Worm (Caenorhabditis elegans) whole organism, late embryonic: ENCODE data around the gene nhr-12.

Experiments used
- C08G9.2 ChIP-seq: sonication (generic microtip); optimal IDR thresholded peaks from 2 replicates; lab custom pipeline; 2016; ENCODE audit warnings: mild to moderate bottlenecking, missing genetic modification characterization, moderate library complexity, missing compliant biosample characterization
- C38D4.7 ChIP-seq: fragments of 200-800 bp; sonication (Bioruptor generic); optimal IDR thresholded peaks from 2 replicates; lab custom pipeline; 2018; ENCODE audit warnings: mild to moderate bottlenecking, missing genetic modification characterization, moderate library complexity, missing compliant biosample characterization
- F13H6.1 ChIP-seq: sonication (generic microtip); optimal IDR thresholded peaks from 2 replicates; lab custom pipeline; 2016; ENCODE audit warnings: missing genetic modification characterization, missing compliant biosample characterization
- K02D7.2 ChIP-seq: sonication (generic microtip); optimal IDR thresholded peaks from 2 replicates; lab custom pipeline; 2017; ENCODE audit warnings: mild to moderate bottlenecking, missing genetic modification characterization, missing compliant biosample characterization
- T23F11.4 ChIP-seq: fragments of 200-800 bp; sonication (Bioruptor generic); optimal IDR thresholded peaks from 2 replicates; lab custom pipeline; 2018; ENCODE audit warnings: mild to moderate bottlenecking, missing genetic modification characterization, missing compliant biosample characterization
- Y22D7AL.16 ChIP-seq: sonication (generic microtip); optimal IDR thresholded peaks from 2 replicates; lab custom pipeline; 2016; ENCODE audit warnings: missing genetic modification characterization, missing compliant biosample characterization
- ahr-1 ChIP-seq: sonication (generic microtip); optimal IDR thresholded peaks from 2 replicates; lab custom pipeline; 2016; ENCODE audit warnings: missing genetic modification characterization, missing compliant biosample characterization
- ceh-14 ChIP-seq: sonication (generic microtip); optimal IDR thresholded peaks from 2 replicates; lab custom pipeline; 2016; ENCODE audit warnings: missing genotype, missing genetic modification characterization, missing compliant biosample characterization
- ceh-18 ChIP-seq: sonication (generic microtip); optimal IDR thresholded peaks from 2 replicates; lab custom pipeline; 2016; ENCODE audit warnings: missing genetic modification characterization, missing compliant biosample characterization
- ceh-19 ChIP-seq: fragments of 200-800 bp; sonication (Bioruptor generic); optimal IDR thresholded peaks from 2 replicates; lab custom pipeline; 2018; ENCODE audit warnings: mild to moderate bottlenecking, missing genetic modification characterization, missing compliant biosample characterization
- ceh-2 ChIP-seq: sonication (generic microtip); optimal IDR thresholded peaks from 2 replicates; lab custom pipeline; 2016; ENCODE audit warnings: missing genotype, missing genetic modification characterization, missing compliant biosample characterization
- ceh-22 ChIP-seq: sonication (generic microtip); optimal IDR thresholded peaks from 2 replicates; lab custom pipeline; 2017; ENCODE audit warnings: missing biosample characterization, missing genetic modification characterization
- ceh-24 ChIP-seq: sonication (generic microtip); optimal IDR thresholded peaks from 2 replicates; lab custom pipeline; 2016; ENCODE audit warnings: mild to moderate bottlenecking, missing genetic modification characterization, missing compliant biosample characterization
- ceh-30 ChIP-seq: fragments of 150-350 bp; optimal IDR thresholded peaks from 2 replicates; lab custom pipeline; 2014; ENCODE audit warnings: missing biosample characterization, missing genetic modification characterization
- ceh-31 ChIP-seq: sonication (generic microtip); optimal IDR thresholded peaks from 2 replicates; lab custom pipeline; 2016; ENCODE audit warnings: missing genetic modification characterization, missing compliant biosample characterization
- ceh-45 ChIP-seq: fragments of 200-800 bp; sonication (Bioruptor generic); IDR thresholded peaks from 2 replicates; pipeline ENCODE4 v1.3.6; 2022; ENCODE audit warnings: missing genetic modification reagents, missing genetic modification characterization, missing compliant biosample characterization
- ceh-48 ChIP-seq: sonication (generic microtip); optimal IDR thresholded peaks from 2 replicates; lab custom pipeline; 2016; ENCODE audit warnings: missing genetic modification characterization, inconsistent platforms, missing compliant biosample characterization
- dmd-4 ChIP-seq: sonication (generic microtip); optimal IDR thresholded peaks from 2 replicates; lab custom pipeline; 2016; ENCODE audit warnings: borderline replicate concordance, missing genetic modification characterization, missing compliant biosample characterization
- elt-2 ChIP-seq: sonication (generic microtip); optimal IDR thresholded peaks from 2 replicates; lab custom pipeline; 2016; ENCODE audit warnings: missing genetic modification reagents, missing genetic modification characterization, missing compliant biosample characterization
- ets-4 ChIP-seq: sonication (generic microtip); optimal IDR thresholded peaks from 2 replicates; lab custom pipeline; 2016; ENCODE audit warnings: missing genetic modification characterization, missing compliant biosample characterization
- fax-1 ChIP-seq: sonication (generic microtip); optimal IDR thresholded peaks from 2 replicates; lab custom pipeline; 2016; ENCODE audit warnings: missing genotype, missing genetic modification characterization, missing compliant biosample characterization
- hlh-30 ChIP-seq: sonication (generic microtip); optimal IDR thresholded peaks from 2 replicates; lab custom pipeline; 2017; ENCODE audit warnings: antibody characterized with exemption, missing genetic modification characterization, missing compliant biosample characterization; ENCODE audit not compliant: insufficient read depth
- lim-6 ChIP-seq: sonication (generic microtip); optimal IDR thresholded peaks from 2 replicates; lab custom pipeline; 2016; ENCODE audit warnings: missing genetic modification characterization, missing compliant biosample characterization
- madf-2 ChIP-seq: sonication (generic microtip); optimal IDR thresholded peaks from 2 replicates; lab custom pipeline; 2017; ENCODE audit warnings: missing genetic modification characterization, missing compliant biosample characterization
- mec-3 ChIP-seq: sonication (generic microtip); optimal IDR thresholded peaks from 2 replicates; lab custom pipeline; 2016; ENCODE audit warnings: borderline replicate concordance, missing genetic modification characterization, missing compliant biosample characterization
- nfya-1 ChIP-seq: sonication (generic microtip); optimal IDR thresholded peaks from 2 replicates; lab custom pipeline; 2017; ENCODE audit warnings: missing genetic modification characterization, mild to moderate bottlenecking, missing compliant biosample characterization, antibody characterized with exemption, moderate library complexity
- nhr-11 ChIP-seq: fragments of 150-350 bp; optimal IDR thresholded peaks from 2 replicates; lab custom pipeline; 2014; ENCODE audit warnings: missing biosample characterization, missing genetic modification characterization
- pax-1 ChIP-seq: fragments of 150-350 bp; optimal IDR thresholded peaks from 2 replicates; lab custom pipeline; 2014; ENCODE audit warnings: missing biosample characterization, missing genetic modification characterization
- pha-4 ChIP-seq: fragments of 150-350 bp; optimal IDR thresholded peaks from 2 replicates; lab custom pipeline; 2018; ENCODE audit warnings: missing biosample characterization, missing genetic modification reagents, missing genetic modification characterization
- pqm-1 ChIP-seq: sonication (generic microtip); optimal IDR thresholded peaks from 2 replicates; lab custom pipeline; 2016; ENCODE audit warnings: missing genetic modification characterization, missing compliant biosample characterization
- sdc-2 ChIP-seq: sonication (generic microtip); optimal IDR thresholded peaks from 2 replicates; lab custom pipeline; 2016; ENCODE audit warnings: missing genotype, missing genetic modification characterization, missing compliant biosample characterization
- syd-9 ChIP-seq: sonication (generic microtip); optimal IDR thresholded peaks from 2 replicates; lab custom pipeline; 2016; ENCODE audit warnings: mild to moderate bottlenecking, missing genetic modification characterization, moderate library complexity, missing compliant biosample characterization
- unc-3 ChIP-seq, 2 experiments: fragments of 200-800 bp in 1 of 2; sonication (Bioruptor generic) in 1 of 2; sonication (generic microtip) in 1 of 2; conservative IDR thresholded peaks in 1 of 2; optimal IDR thresholded peaks in 1 of 2; 2 replicates each; pipeline versions ENCODE4 v1.3.6 to Lab custom; 2016 to 2022; ENCODE audit warnings: missing compliant biosample characterization in 2 of 2, missing genetic modification characterization in 2 of 2, missing genetic modification reagents in 1 of 2
- unc-55 ChIP-seq: sonication (generic microtip); optimal IDR thresholded peaks from 2 replicates; lab custom pipeline; 2017; ENCODE audit warnings: missing biosample characterization, missing genetic modification reagents, missing genetic modification characterization
- unc-86 ChIP-seq: sonication (generic microtip); optimal IDR thresholded peaks from 2 replicates; lab custom pipeline; 2016; ENCODE audit warnings: missing genetic modification characterization, missing compliant biosample characterization
- zip-5 ChIP-seq: sonication (generic microtip); optimal IDR thresholded peaks from 2 replicates; lab custom pipeline; 2016; ENCODE audit warnings: missing genetic modification characterization, missing compliant biosample characterization

nhr-12 gene

DNA sequence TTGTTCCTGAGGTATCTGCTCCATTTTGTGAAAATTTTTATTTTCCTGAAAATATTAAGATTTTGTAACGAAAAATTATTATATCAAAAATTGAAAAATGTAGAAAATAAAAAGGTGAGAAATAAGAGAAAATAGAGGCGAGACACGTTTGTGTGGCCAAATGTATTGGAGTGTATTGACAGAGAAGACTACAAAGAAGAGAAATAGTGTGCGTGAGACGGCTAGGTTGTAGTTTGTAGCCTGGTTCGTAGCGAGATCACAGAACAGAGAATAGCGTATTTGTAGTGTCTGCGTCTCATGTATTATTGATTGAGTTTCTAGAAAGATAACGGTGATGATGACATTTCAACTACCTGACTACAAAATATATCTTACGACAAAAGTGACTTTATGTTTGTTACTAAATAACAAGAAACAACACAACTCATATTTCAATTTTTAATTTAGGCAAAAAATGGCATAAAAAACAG is at the start of gene nhr-12:
Gene nhr-12 (minus strand): TSS at position 51 of the 470 bp plus-strand sequence.
- no peak for TF ChIP-seq pax-1
- TF ChIP-seq F13H6.1 (tag; lab: Kevin White, UChicago), result no peak
- TF ChIP-seq C38D4.7, result no peak
- no peak for TF ChIP-seq ceh-18 (tag; lab: Kevin White, UChicago)
- peak; percentile 100 for TF ChIP-seq ceh-30 (tag; lab: Kevin White, UChicago)
- TF ChIP-seq ets-4, result no peak
- TF ChIP-seq hlh-30 (tag; lab: Kevin White, UChicago), result no peak
- peak; percentile 54 for TF ChIP-seq unc-55
- TF ChIP-seq ceh-24, result no peak

DNA sequence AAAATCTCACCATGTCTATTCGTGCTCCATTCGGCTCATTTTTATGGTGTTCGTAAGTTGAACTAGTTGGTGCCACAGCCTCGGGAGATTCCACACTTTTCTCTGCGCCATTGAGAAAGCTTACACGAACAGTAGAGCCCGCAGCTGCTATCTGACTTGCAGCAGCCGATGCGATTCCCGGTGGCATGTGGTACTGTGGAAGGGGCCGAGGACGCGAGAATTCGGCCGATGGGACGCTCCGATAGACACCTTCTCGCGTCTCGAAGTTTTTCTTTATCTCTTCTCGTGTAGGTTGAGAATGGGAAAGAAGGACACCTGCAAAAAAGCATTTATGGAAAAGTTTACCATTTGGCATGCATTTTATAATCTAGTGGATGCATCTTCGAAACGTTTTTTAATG is 49.4 kb upstream of the nhr-12 start:
- TF ChIP-seq ceh-48 (tag; lab: Kevin White, UChicago) (no peak), unc-3 (GFP tag; conservative IDR thresholded peaks at IDR 0.05; lab: Robert Waterston, UW) (no peak), unc-3 (tag; optimal IDR thresholded peaks at IDR 0.05; lab: Kevin White, UChicago) (no peak), ceh-30 (tag; lab: Kevin White, UChicago) (no peak), Y22D7AL.16 (tag; lab: Kevin White, UChicago) (no peak), ceh-31 (no peak), K02D7.2 (tag; lab: Kevin White, UChicago) (no peak), ceh-45 (GFP tag; lab: Robert Waterston, UW) (no peak), nfya-1 (tag; lab: Kevin White, UChicago) (no peak), pqm-1 (tag; lab: Kevin White, UChicago) (no peak), ceh-14 (no peak), lim-6 (tag; lab: Kevin White, UChicago) (no peak), nhr-11 (tag; lab: Kevin White, UChicago) (no peak), T23F11.4 (GFP tag; lab: Kevin White, UChicago) (no peak), C08G9.2 (no peak)
- TF ChIP-seq, all 69 proteins: peak for 0

DNA sequence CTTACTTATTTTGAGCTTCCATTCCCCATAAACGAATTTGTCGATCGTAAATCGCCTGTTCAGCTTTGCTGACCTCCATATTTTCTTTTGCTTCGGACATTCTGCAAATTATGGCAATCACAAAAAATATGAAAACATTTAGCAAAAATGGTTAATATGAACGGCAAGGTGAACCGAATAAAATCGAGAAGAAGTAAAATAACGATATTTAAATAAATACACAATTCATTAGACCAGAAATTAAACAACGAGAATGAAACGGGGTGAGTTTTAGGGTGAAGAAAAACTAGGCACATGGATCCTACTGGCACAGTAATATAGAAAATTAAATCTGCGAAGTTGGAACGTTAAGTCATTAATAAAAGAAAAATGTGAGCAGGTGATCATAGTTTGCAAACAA is 46.3 kb upstream of the nhr-12 start, which contains the start of gene aos-1:
Gene aos-1 (minus strand): TSS at position 101 of the 400 bp plus-strand sequence.
- TF ChIP-seq ceh-22 (tag; lab: Kevin White, UChicago) (no peak), ahr-1 (tag; lab: Kevin White, UChicago) (no peak), sdc-2 (no peak), ceh-2 (no peak), madf-2 (no peak), nhr-11 (tag; lab: Kevin White, UChicago) (no peak), ceh-19 (GFP tag; lab: Kevin White, UChicago) (no peak), ceh-24 (no peak), ceh-31 (no peak), unc-86 (no peak), syd-9 (tag; lab: Kevin White, UChicago) (no peak)

- TF ChIP-seq ceh-19 (GFP tag; lab: Kevin White, UChicago) (no peak), dmd-4 (tag; lab: Kevin White, UChicago) (no peak), mec-3 (tag; lab: Kevin White, UChicago) (no peak), fax-1 (tag; lab: Kevin White, UChicago) (no peak), pha-4 (tag; lab: Kevin White, UChicago) (no peak), ets-4 (no peak), zip-5 (no peak), elt-2 (tag; lab: Kevin White, UChicago) (peak; percentile 81)
- TF ChIP-seq, all 69 proteins: peak for 1
Observed at ce11 chrV:10124799-10125548, 41.1 kb upstream of the nhr-12 start, which contains the start of gene C08B6.10. TSS of gene C08B6.10 (plus strand) at chrV:10125498.
